Worm (Caenorhabditis elegans) whole organism, L4 larva: Measurements from ENCODE around the gene srw-42.
"Not testable (repeated sequence)": the region's sequence is repeated elsewhere in the genome, so short reads cannot be mapped to it uniquely, and the experiment has no call there.

Experiments used
- F37D6.2 ChIP-seq: sonication (generic microtip); optimal IDR thresholded peaks from 2 replicates; lab custom pipeline; 2016; ENCODE audit warnings: mild to moderate bottlenecking, missing genetic modification characterization, missing compliant biosample characterization
- F49E8.2 ChIP-seq: sonication (generic microtip); optimal IDR thresholded peaks from 2 replicates; lab custom pipeline; 2016; ENCODE audit warnings: missing compliant biosample characterization, mild to moderate bottlenecking, missing genetic modification characterization, borderline replicate concordance
- R02D3.7 ChIP-seq: fragments of 150-350 bp; sonication (generic microtip); optimal IDR thresholded peaks from 3 replicates; lab custom pipeline; 2014; ENCODE audit warnings: missing biosample characterization, missing genetic modification characterization
- T26A8.4 ChIP-seq: fragments of 200-800 bp; sonication (Bioruptor generic); IDR thresholded peaks from 2 replicates; pipeline ENCODE4 v1.3.6; 2022; ENCODE audit warnings: missing genetic modification characterization, missing compliant biosample characterization
- Y105C5A.15 ChIP-seq: fragments of 200-800 bp; sonication (Bioruptor generic); IDR thresholded peaks from 2 replicates; pipeline ENCODE4 v1.3.6; 2022; ENCODE audit warnings: missing genetic modification characterization, missing compliant biosample characterization
- aha-1 ChIP-seq: fragments of 150-350 bp; peaks from one replicate; lab custom pipeline; 2014; ENCODE audit warnings: missing biosample characterization, missing genetic modification characterization
- ama-1 ChIP-seq: fragments of 150-350 bp; optimal IDR thresholded peaks from 2 replicates; lab custom pipeline; 2014; ENCODE audit warnings: inconsistent platforms, mixed read lengths
- attf-4 ChIP-seq: sonication (generic microtip); optimal IDR thresholded peaks from 3 replicates; lab custom pipeline; 2017; ENCODE audit warnings: missing biosample characterization, missing genetic modification characterization
- daf-16 ChIP-seq, 3 experiments: sonication (generic microtip); optimal IDR thresholded peaks; 2 replicates each; lab custom pipeline; 2016 to 2017; ENCODE audit warnings: missing genetic modification characterization in 3 of 3, missing genetic modification reagents in 3 of 3, mild to moderate bottlenecking in 2 of 3, missing compliant biosample characterization in 2 of 3, missing biosample characterization in 1 of 3, moderate library complexity in 1 of 3
- duxl-1 ChIP-seq: sonication (generic microtip); optimal IDR thresholded peaks from 2 replicates; lab custom pipeline; 2016; ENCODE audit warnings: mild to moderate bottlenecking, missing genetic modification characterization, moderate library complexity, missing compliant biosample characterization; ENCODE audit not compliant: poor library complexity
- egl-43 ChIP-seq: fragments of 200-800 bp; sonication (Bioruptor generic); IDR thresholded peaks from 2 replicates; pipeline ENCODE4 v1.3.6; 2022; ENCODE audit warnings: missing genetic modification reagents, missing genetic modification characterization, missing compliant biosample characterization
- hmg-1.1 ChIP-seq: fragments of 200-800 bp; sonication (Bioruptor generic); IDR thresholded peaks from 2 replicates; pipeline ENCODE4 v1.3.6; 2022; ENCODE audit warnings: missing genetic modification reagents, missing genetic modification characterization, missing compliant biosample characterization
- jun-1 ChIP-seq: fragments of 150-350 bp; optimal IDR thresholded peaks from 2 replicates; lab custom pipeline; 2014; ENCODE audit warnings: missing biosample characterization, missing genetic modification reagents, missing genetic modification characterization
- lin-13 ChIP-seq: fragments of 150-350 bp; optimal IDR thresholded peaks from 2 replicates; lab custom pipeline; 2014; ENCODE audit warnings: missing biosample characterization, missing genetic modification reagents, missing genetic modification characterization
- lin-39 ChIP-seq: fragments of 150-350 bp; optimal IDR thresholded peaks from 2 replicates; lab custom pipeline; 2014; ENCODE audit warnings: missing biosample characterization, missing genetic modification reagents, missing genetic modification characterization
- madf-9 ChIP-seq: fragments of 200-800 bp; sonication (Bioruptor generic); conservative IDR thresholded peaks from 2 replicates; pipeline ENCODE4 v1.3.6; 2022; ENCODE audit warnings: missing genetic modification reagents, missing genetic modification characterization, missing compliant biosample characterization
- mdt-29 ChIP-seq: fragments of 200-800 bp; sonication (Bioruptor generic); IDR thresholded peaks from 2 replicates; pipeline ENCODE4 v1.3.6; 2022; ENCODE audit warnings: missing genetic modification reagents, missing genetic modification characterization, missing compliant biosample characterization
- mxl-2 ChIP-seq: fragments of 200-800 bp; sonication (Bioruptor generic); conservative IDR thresholded peaks from 2 replicates; pipeline ENCODE4 v1.3.6; 2022; ENCODE audit warnings: missing genetic modification reagents, missing genetic modification characterization, missing compliant biosample characterization
- nhr-10 ChIP-seq: fragments of 150-350 bp; optimal IDR thresholded peaks from 2 replicates; lab custom pipeline; 2014; ENCODE audit warnings: missing biosample characterization, missing genetic modification characterization
- nhr-28 ChIP-seq: fragments of 150-350 bp; optimal IDR thresholded peaks from 2 replicates; lab custom pipeline; 2014; ENCODE audit warnings: missing biosample characterization, missing genetic modification characterization
- nhr-42 ChIP-seq: fragments of 200-800 bp; sonication (Bioruptor generic); IDR thresholded peaks from 2 replicates; pipeline ENCODE4 v1.3.6; 2022; ENCODE audit warnings: missing genetic modification characterization, missing compliant biosample characterization
- nhr-77 ChIP-seq: fragments of 150-350 bp; optimal IDR thresholded peaks from 2 replicates; lab custom pipeline; 2014; ENCODE audit warnings: missing biosample characterization, missing genetic modification characterization
- pqm-1 ChIP-seq: sonication (generic microtip); optimal IDR thresholded peaks from 2 replicates; lab custom pipeline; 2017; ENCODE audit warnings: missing biosample characterization, missing genetic modification characterization
- skn-1 ChIP-seq: fragments of 150-350 bp; optimal IDR thresholded peaks from 2 replicates; lab custom pipeline; 2014; ENCODE audit warnings: missing biosample characterization, missing genetic modification characterization
- spr-1 ChIP-seq: sonication (generic microtip); optimal IDR thresholded peaks from 2 replicates; lab custom pipeline; 2016; ENCODE audit warnings: mild to moderate bottlenecking, missing genetic modification characterization, missing compliant biosample characterization
- tra-1 ChIP-seq: fragments of 200-800 bp; sonication (Bioruptor generic); IDR thresholded peaks from 2 replicates; pipeline ENCODE4 v1.3.6; 2022; ENCODE audit warnings: missing genetic modification reagents, missing genetic modification characterization, missing compliant biosample characterization
- vab-7 ChIP-seq: fragments of 200-800 bp; sonication (Bioruptor generic); IDR thresholded peaks from 2 replicates; pipeline ENCODE4 v1.3.6; 2022; ENCODE audit warnings: missing genetic modification reagents, missing genetic modification characterization, missing compliant biosample characterization
- zag-1 ChIP-seq: fragments of 150-350 bp; optimal IDR thresholded peaks from 2 replicates; lab custom pipeline; 2014; ENCODE audit warnings: missing biosample characterization, missing genetic modification characterization
- zfp-3 ChIP-seq: fragments of 200-800 bp; sonication (Bioruptor generic); conservative IDR thresholded peaks from 2 replicates; pipeline ENCODE4 v1.3.6; 2022; ENCODE audit warnings: missing genetic modification reagents, missing genetic modification characterization, missing compliant biosample characterization
- ztf-7 ChIP-seq: fragments of 150-350 bp; optimal IDR thresholded peaks from 2 replicates; lab custom pipeline; 2014; ENCODE audit warnings: missing biosample characterization, missing genetic modification characterization

Gene srw-42

ce11 chrV:16672198-16672597 is 21.4 kb downstream of the srw-42 start, which contains the start of gene F14F8.8:
Gene F14F8.8 (minus strand): TSS chrV:16672298.
- TF ChIP-seq zag-1 (tag; lab: Kevin White, UChicago) (no peak), madf-9 (GFP tag; lab: Robert Waterston, UW) (no peak), aha-1 (no peak), egl-43 (GFP tag; lab: Robert Waterston, UW) (no peak), mdt-29 (no peak), vab-7 (GFP tag; lab: Robert Waterston, UW) (no peak), lin-13 (no peak), nhr-42 (GFP tag; lab: Robert Waterston, UW) (no peak), nhr-77 (tag; lab: Kevin White, UChicago) (no peak), attf-4 (no peak), T26A8.4 (GFP tag; lab: Robert Waterston, UW) (no peak)

ce11 chrV:16671190-16671589 is 22.4 kb downstream of the srw-42 start, which contains the start of gene str-61:
Gene str-61 (minus strand): TSS chrV:16671290.
- no peak for TF ChIP-seq duxl-1 (tag; lab: Kevin White, UChicago)
- TF ChIP-seq aha-1 = peak; percentile 6
- TF ChIP-seq daf-16 (GFP tag; optimal IDR thresholded peaks at IDR 0.05; lab: Kevin White, UChicago) = no peak
- TF ChIP-seq daf-16 (tag; optimal IDR thresholded peaks at IDR 0.05; lab: Kevin White, UChicago) = no peak

DNA sequence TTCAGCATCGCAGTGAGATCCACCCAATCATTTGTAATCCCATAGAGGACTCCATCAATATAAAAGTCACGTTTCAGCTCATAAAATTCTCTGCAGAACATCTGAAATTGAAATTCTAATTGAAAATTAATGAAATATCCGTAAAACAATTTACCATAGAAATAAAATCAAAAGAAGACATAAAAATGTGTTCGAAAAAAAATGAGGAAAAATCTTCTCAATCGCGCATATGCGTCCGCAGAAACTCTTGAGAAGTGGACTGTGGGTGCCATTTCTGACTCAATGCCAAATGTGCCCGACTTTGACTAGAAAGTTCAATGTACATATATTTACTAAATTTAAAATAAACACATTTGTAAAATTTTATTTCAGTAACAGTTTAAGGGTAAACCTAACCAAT is 25.2 kb downstream of the srw-42 start, which contains the start of gene F14F8.9:
Gene F14F8.9 (minus strand): TSS at position 101 of the 400 bp plus-strand sequence.
- TF ChIP-seq nhr-28 (tag; lab: Kevin White, UChicago) (no peak), lin-39 (tag; lab: Kevin White, UChicago) (no peak), spr-1 (no peak), hmg-1.1 (GFP tag; lab: Robert Waterston, UW) (no peak), pqm-1 (no peak), zag-1 (tag; lab: Kevin White, UChicago) (no peak), nhr-77 (tag; lab: Kevin White, UChicago) (no peak), ama-1 (no peak), R02D3.7 (no peak)

- TF ChIP-seq zfp-3 = no peak
- no peak for TF ChIP-seq ztf-7
- no peak for TF ChIP-seq nhr-10 (tag; lab: Kevin White, UChicago)
- no peak for TF ChIP-seq lin-39 (tag; lab: Kevin White, UChicago)
- TF ChIP-seq F49E8.2 (tag; lab: Kevin White, UChicago) = no peak
- TF ChIP-seq F37D6.2 (tag; lab: Kevin White, UChicago) = no peak
- TF ChIP-seq jun-1 (tag; lab: Kevin White, UChicago) = no peak
- no peak for TF ChIP-seq lin-13
- no peak for TF ChIP-seq madf-9 (GFP tag; lab: Robert Waterston, UW)
- TF ChIP-seq pqm-1 = no peak
- TF ChIP-seq Y105C5A.15 (GFP tag; lab: Robert Waterston, UW) = no peak
- TF ChIP-seq, all 104 proteins: peak for 0
These were observed 27.0 kb downstream of the srw-42 start, which contains the start of gene F14F8.14 for ce11 chrV:16666647-16667046. Gene F14F8.14 (minus strand): TSS chrV:16666747.

ce11 chrV:16660816-16661215 is 32.8 kb downstream of the srw-42 start, which contains the start of gene Y70C5B.2:
Gene Y70C5B.2 (minus strand): TSS chrV:16660916.
- not testable (repeated sequence) for TF ChIP-seq vab-7 (GFP tag; lab: Robert Waterston, UW); duxl-1 (tag; lab: Kevin White, UChicago); spr-1

DNA sequence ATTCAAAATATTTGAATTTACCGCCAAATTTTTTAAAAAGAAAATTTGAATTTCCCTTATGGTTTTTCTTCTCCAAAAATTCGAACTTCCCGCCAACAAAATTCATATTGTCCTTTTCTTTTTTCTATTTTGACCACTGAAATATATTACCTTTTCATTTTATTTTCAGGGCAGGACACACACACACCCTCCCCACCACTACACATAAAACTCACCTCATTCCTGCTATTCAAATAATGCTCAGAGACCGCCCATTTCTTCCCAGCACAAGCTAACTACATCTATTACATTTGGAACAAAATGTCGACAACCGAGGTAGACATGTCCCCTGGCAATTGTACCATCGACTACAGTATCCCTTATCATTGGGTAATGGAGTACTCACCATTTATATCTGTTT is 39.4 kb downstream of the srw-42 start, which contains the start of gene W06G6.15:
Gene W06G6.15 (plus strand): TSS at position 301 of the 400 bp plus-strand sequence.
- not testable (repeated sequence) for TF ChIP-seq skn-1 (tag; lab: Kevin White, UChicago); mxl-2; tra-1 (GFP tag; lab: Robert Waterston, UW)
